Worm (Caenorhabditis elegans): ENCODE data around the gene uev-2.

uev-2 gene

ce11 chrIII:5588746-5589145 lies 5.8 kb downstream of the uev-2 start:
- TF ChIP-seq daf-19 (GFP tag; conservative IDR thresholded peaks at IDR 0.05) (no peak), tag-97 (GFP tag; IDR thresholded peaks at IDR 0.05) (no peak), snpc-4 (tag; optimal IDR thresholded peaks at IDR 0.05) (no peak), madf-5 (GFP tag; IDR thresholded peaks at IDR 0.05) (no peak), ZK337.2 (GFP tag; IDR thresholded peaks at IDR 0.05) (no peak), ama-1 (optimal IDR thresholded peaks at IDR 0.05) (peak; percentile 64), tra-1 (GFP tag; IDR thresholded peaks at IDR 0.05) (no peak), lir-3 (tag; optimal IDR thresholded peaks at IDR 0.05) (no peak)

- TF ChIP-seq F37D6.2 (tag; optimal IDR thresholded peaks at IDR 0.05) (no peak), nhr-76 (tag; optimal IDR thresholded peaks at IDR 0.05) (no peak), saeg-2 (GFP tag; IDR thresholded peaks at IDR 0.05) (no peak), mxl-3 (GFP tag; optimal IDR thresholded peaks at IDR 0.05) (no peak), nhr-42 (GFP tag; IDR thresholded peaks at IDR 0.05) (no peak), unc-130 (GFP tag; optimal IDR thresholded peaks at IDR 0.05) (peak; percentile 27), unc-62 (GFP tag; optimal IDR thresholded peaks at IDR 0.05 in 1 of 2) (no peak), unc-62 (tag; optimal IDR thresholded peaks at IDR 0.05) (no peak), jun-1 (tag; optimal IDR thresholded peaks at IDR 0.05) (no peak), nhr-28 (tag; optimal IDR thresholded peaks at IDR 0.05) (peak; percentile 23), mdl-1 (tag; optimal IDR thresholded peaks at IDR 0.05) (no peak), attf-4 (tag; optimal IDR thresholded peaks at IDR 0.05) (no peak), nhr-48 (tag; optimal IDR thresholded peaks at IDR 0.05) (no peak), daf-8 (GFP tag; IDR thresholded peaks at IDR 0.05) (no peak), fos-1 (tag; optimal IDR thresholded peaks at IDR 0.05) (no peak), lin-39 (tag; optimal IDR thresholded peaks at IDR 0.05) (no peak), tra-1 (GFP tag; IDR thresholded peaks at IDR 0.05) (no peak), ZK546.5 (tag; optimal IDR thresholded peaks at IDR 0.05) (no peak), cey-2 (tag; optimal IDR thresholded peaks at IDR 0.05; ENCODE audit: borderline replicate concordance, insufficient read depth) (no peak), Y105C5A.15 (GFP tag; IDR thresholded peaks at IDR 0.05) (no peak), ceh-20 (GFP tag; IDR thresholded peaks at IDR 0.05) (no peak), snpc-1.2 (GFP tag; IDR thresholded peaks at IDR 0.05) (no peak), zag-1 (tag; optimal IDR thresholded peaks at IDR 0.05) (no peak), Y5F2A.4 (GFP tag; optimal IDR thresholded peaks at IDR 0.05) (no peak), hlh-30 (tag; optimal IDR thresholded peaks at IDR 0.05; ENCODE audit: insufficient read depth) (peak; percentile 63), rbr-2 (tag; optimal IDR thresholded peaks at IDR 0.05) (peak; percentile 9), pha-4 (GFP tag; IDR thresholded peaks at IDR 0.05) (no peak; the same call in 1 of the 2 replicates), pha-4 (tag; optimal IDR thresholded peaks at IDR 0.05) (no peak), dmd-9 (GFP tag; IDR thresholded peaks at IDR 0.05) (no peak), duxl-1 (tag; optimal IDR thresholded peaks at IDR 0.05; ENCODE audit: poor library complexity) (no peak), hmg-1.1 (GFP tag; IDR thresholded peaks at IDR 0.05) (0 out of 2 replicates have a peak, but pooled peaks have one; percentile 34), daf-16 (GFP tag; optimal IDR thresholded peaks at IDR 0.05) (no peak), daf-16 (tag; optimal IDR thresholded peaks at IDR 0.05) (peak; percentile 33), set-16 (GFP tag; IDR thresholded peaks at IDR 0.05) (no peak), skn-1 (tag; optimal IDR thresholded peaks at IDR 0.05) (no peak), daf-19 (GFP tag; conservative IDR thresholded peaks at IDR 0.05) (no peak), ama-1 (optimal IDR thresholded peaks at IDR 0.05) (peak; percentile 33), lsy-2 (tag; optimal IDR thresholded peaks at IDR 0.05) (peak; percentile 12 to 88), ceh-32 (tag; optimal IDR thresholded peaks at IDR 0.05; ENCODE audit: poor library complexity) (no peak), R02D3.7 (tag; optimal IDR thresholded peaks at IDR 0.05) (peak; percentile 55), F26F4.8 (GFP tag; conservative IDR thresholded peaks at IDR 0.05) (no peak), lin-15B (tag; optimal IDR thresholded peaks at IDR 0.05) (no peak), madf-9 (GFP tag; conservative IDR thresholded peaks at IDR 0.05) (no peak), snpc-4 (tag; optimal IDR thresholded peaks at IDR 0.05) (no peak), egl-27 (tag; optimal IDR thresholded peaks at IDR 0.05) (no peak), F44E2.7 (GFP tag; IDR thresholded peaks at IDR 0.05) (no peak), F10B5.3 (tag; optimal IDR thresholded peaks at IDR 0.05) (no peak)
Measured at ce11 chrIII:5591668-5592149, 8.8 kb downstream of the uev-2 start, which contains the start of the genes ddx-15 and ucr-1. ddx-15 (minus strand) TSS chrIII:5591718. ucr-1 (plus strand) TSS chrIII:5592135.
